Fruit fly (Drosophila melanogaster) whole organism, embryonic: ENCODE data around the gene Pex7.

Source experiments
- Ada2b ChIP-seq: fragments of 200-800 bp; sonication (Bioruptor generic); IDR thresholded peaks from 2 replicates; pipeline ENCODE4 v1.3.6; 2022; ENCODE audit warnings: missing biosample characterization, missing genetic modification characterization
- Antp ChIP-seq: fragments of 200-800 bp; sonication (Bioruptor generic); optimal IDR thresholded peaks from 3 replicates; lab custom pipeline; 2016; ENCODE audit warnings: missing biosample characterization, missing genetic modification characterization
- BtbVII ChIP-seq: fragments of 200-800 bp; sonication (Bioruptor generic); optimal IDR thresholded peaks from 3 replicates; lab custom pipeline; 2017; ENCODE audit warnings: missing biosample characterization, mild to moderate bottlenecking, missing genetic modification characterization
- CG10366 ChIP-seq: fragments of 200-800 bp; sonication (Bioruptor generic); IDR thresholded peaks from 2 replicates; pipeline ENCODE4 v1.3.6; 2022; ENCODE audit warnings: missing biosample characterization, missing genetic modification characterization
- CG10565 ChIP-seq: fragments of 200-800 bp; sonication (Bioruptor generic); optimal IDR thresholded peaks from 3 replicates; lab custom pipeline; 2016; ENCODE audit warnings: missing biosample characterization, mild to moderate bottlenecking, missing genetic modification characterization
- CG10959 ChIP-seq: fragments of 200-800 bp; sonication (Bioruptor generic); IDR thresholded peaks from 2 replicates; pipeline ENCODE4 v1.3.6; 2022; ENCODE audit warnings: missing biosample characterization, missing genetic modification characterization
- CG11504 ChIP-seq: fragments of 200-800 bp; sonication (Bioruptor generic); optimal IDR thresholded peaks from 3 replicates; lab custom pipeline; 2019; ENCODE audit warnings: missing biosample characterization, mild to moderate bottlenecking, missing genetic modification characterization, moderate library complexity
- CG12769 ChIP-seq: fragments of 200-800 bp; sonication (Bioruptor generic); optimal IDR thresholded peaks from 2 replicates; lab custom pipeline; 2019; ENCODE audit warnings: missing biosample characterization, mild to moderate bottlenecking, missing genetic modification characterization, moderate library complexity
- CG14050 ChIP-seq: fragments of 200-800 bp; sonication (Bioruptor generic); IDR thresholded peaks from 3 replicates; pipeline ENCODE4 v1.3.6; 2022; ENCODE audit warnings: missing biosample characterization, missing genetic modification characterization
- CG15011 ChIP-seq: fragments of 200-800 bp; sonication (Bioruptor generic); optimal IDR thresholded peaks from 3 replicates; lab custom pipeline; 2018; ENCODE audit warnings: missing biosample characterization, mild to moderate bottlenecking, missing genetic modification characterization
- CG15269 ChIP-seq: fragments of 200-800 bp; sonication (Bioruptor generic); optimal IDR thresholded peaks from 2 replicates; lab custom pipeline; 2018; ENCODE audit warnings: missing biosample characterization, mild to moderate bottlenecking, missing genetic modification characterization, moderate library complexity
- CG1792 ChIP-seq: fragments of 200-800 bp; sonication (Bioruptor generic); optimal IDR thresholded peaks from 2 replicates; lab custom pipeline; 2016; ENCODE audit warnings: missing biosample characterization, missing genetic modification characterization
- CG2120 ChIP-seq: fragments of 200-800 bp; sonication (Bioruptor generic); optimal IDR thresholded peaks from 3 replicates; lab custom pipeline; 2016; ENCODE audit warnings: missing biosample characterization, missing genetic modification characterization
- CG2129 ChIP-seq: fragments of 200-800 bp; sonication (Bioruptor generic); IDR thresholded peaks from 2 replicates; pipeline ENCODE4 v1.3.6; 2022; ENCODE audit warnings: missing biosample characterization, missing genetic modification characterization; ENCODE audit not compliant: partially characterized antibody
- CG2199 ChIP-seq: fragments of 200-800 bp; sonication (Bioruptor generic); IDR thresholded peaks from 3 replicates; pipeline ENCODE4 v1.3.6; 2022; ENCODE audit warnings: missing biosample characterization, missing genetic modification characterization
- CG2202 ChIP-seq: fragments of 200-800 bp; sonication (Bioruptor generic); optimal IDR thresholded peaks from 2 replicates; lab custom pipeline; 2018; ENCODE audit warnings: missing biosample characterization, mild to moderate bottlenecking, missing genetic modification characterization
- CG4328 ChIP-seq: fragments of 200-800 bp; sonication (Bioruptor generic); optimal IDR thresholded peaks from 3 replicates; lab custom pipeline; 2017; ENCODE audit warnings: missing biosample characterization, missing genetic modification reagents, missing genetic modification characterization
- CG4424 ChIP-seq: fragments of 200-800 bp; sonication (Bioruptor generic); optimal IDR thresholded peaks from 3 replicates; lab custom pipeline; 2016; ENCODE audit warnings: missing biosample characterization, missing genetic modification characterization
- CG6683 ChIP-seq: fragments of 200-800 bp; sonication (Bioruptor generic); optimal IDR thresholded peaks from 2 replicates; lab custom pipeline; 2017; ENCODE audit warnings: missing biosample characterization, mild to moderate bottlenecking, missing genetic modification characterization, missing genetic modification reagents
- CG6765 ChIP-seq: fragments of 200-800 bp; sonication (Bioruptor generic); optimal IDR thresholded peaks from 3 replicates; lab custom pipeline; 2017; ENCODE audit warnings: missing biosample characterization, mild to moderate bottlenecking, missing genetic modification characterization
- CG6791 ChIP-seq: fragments of 200-800 bp; sonication (Bioruptor generic); IDR thresholded peaks from 3 replicates; pipeline ENCODE4 v1.3.6; 2022; ENCODE audit warnings: missing biosample characterization, missing genetic modification characterization; ENCODE audit not compliant: partially characterized antibody
- CG7271 ChIP-seq: fragments of 200-800 bp; sonication (Bioruptor generic); optimal IDR thresholded peaks from 2 replicates; lab custom pipeline; 2018; ENCODE audit warnings: missing biosample characterization, mild to moderate bottlenecking, missing genetic modification characterization, moderate library complexity
- CG7556 ChIP-seq: fragments of 200-800 bp; sonication (Bioruptor generic); optimal IDR thresholded peaks from 2 replicates; lab custom pipeline; 2017; ENCODE audit warnings: missing biosample characterization, mild to moderate bottlenecking, missing genetic modification characterization
- CG8089 ChIP-seq: fragments of 200-800 bp; sonication (Bioruptor generic); optimal IDR thresholded peaks from 3 replicates; lab custom pipeline; 2016; ENCODE audit warnings: missing biosample characterization, missing genetic modification characterization
- CG9437 ChIP-seq: fragments of 200-800 bp; sonication (Bioruptor generic); optimal IDR thresholded peaks from 2 replicates; lab custom pipeline; 2018; ENCODE audit warnings: missing biosample characterization, mild to moderate bottlenecking, missing genetic modification characterization
- Dad ChIP-seq: fragments of 200-800 bp; sonication (Bioruptor generic); optimal IDR thresholded peaks from 3 replicates; lab custom pipeline; 2016; ENCODE audit warnings: missing biosample characterization, missing genetic modification characterization
- Dip2 ChIP-seq: fragments of 200-800 bp; sonication (Bioruptor generic); IDR thresholded peaks from 2 replicates; pipeline ENCODE4 v1.3.6; 2022; ENCODE audit warnings: missing biosample characterization, missing genetic modification characterization
- Dp ChIP-seq: fragments of 200-800 bp; sonication (Bioruptor generic); optimal IDR thresholded peaks from 2 replicates; lab custom pipeline; 2018; ENCODE audit warnings: missing biosample characterization, mild to moderate bottlenecking, missing genetic modification characterization, moderate library complexity
- Fer3 ChIP-seq: fragments of 200-800 bp; sonication (Bioruptor generic); optimal IDR thresholded peaks from 2 replicates; lab custom pipeline; 2018; ENCODE audit warnings: missing biosample characterization, mild to moderate bottlenecking, missing genetic modification characterization, moderate library complexity
- Hr39 ChIP-seq: fragments of >200 bp; optimal IDR thresholded peaks from 2 replicates; lab custom pipeline; 2017
- Kr ChIP-seq: fragments of 200-800 bp; sonication (Bioruptor generic); optimal IDR thresholded peaks from 2 replicates; lab custom pipeline; 2017; ENCODE audit warnings: missing biosample characterization, mild to moderate bottlenecking, missing genetic modification characterization
- Lim3 ChIP-seq: fragments of 200-800 bp; sonication (Bioruptor generic); IDR thresholded peaks from 2 replicates; pipeline ENCODE4 v1.3.6; 2022; ENCODE audit warnings: missing biosample characterization, missing genetic modification characterization
- Lpt ChIP-seq: fragments of >200 bp; optimal IDR thresholded peaks from 2 replicates; lab custom pipeline; 2018; ENCODE audit warnings: missing biosample characterization, missing genetic modification characterization
- Max ChIP-seq: fragments of 200-800 bp; sonication (Bioruptor generic); optimal IDR thresholded peaks from 2 replicates; lab custom pipeline; 2016; ENCODE audit warnings: missing biosample characterization, mild to moderate bottlenecking, missing genetic modification characterization
- Taf1 ChIP-seq: fragments of 200-800 bp; sonication (Bioruptor generic); IDR thresholded peaks from 2 replicates; pipeline ENCODE4 v1.3.6; 2022; ENCODE audit warnings: missing biosample characterization, missing genetic modification characterization
- dm ChIP-seq: fragments of 200-800 bp; sonication (Bioruptor generic); optimal IDR thresholded peaks from 3 replicates; lab custom pipeline; 2016; ENCODE audit warnings: missing biosample characterization, missing genetic modification characterization
- exex ChIP-seq: fragments of 200-800 bp; sonication (Bioruptor generic); optimal IDR thresholded peaks from 4 replicates; lab custom pipeline; 2018; ENCODE audit warnings: missing biosample characterization, mild to moderate bottlenecking, missing genetic modification characterization, moderate library complexity
- gcm ChIP-seq: fragments of 200-800 bp; sonication (Bioruptor generic); optimal IDR thresholded peaks from 2 replicates; lab custom pipeline; 2019; ENCODE audit warnings: missing biosample characterization, mild to moderate bottlenecking, missing genetic modification characterization, moderate library complexity
- gro ChIP-seq: fragments of 200-800 bp; sonication (Bioruptor generic); optimal IDR thresholded peaks from 2 replicates; lab custom pipeline; 2016; ENCODE audit warnings: missing biosample characterization, missing genetic modification characterization
- jumu ChIP-seq: fragments of 200-800 bp; sonication (Bioruptor generic); optimal IDR thresholded peaks from 3 replicates; lab custom pipeline; 2016; ENCODE audit warnings: missing biosample characterization, missing genetic modification characterization
- nerfin-1 ChIP-seq: fragments of 200-800 bp; sonication (Bioruptor generic); optimal IDR thresholded peaks from 3 replicates; lab custom pipeline; 2019; ENCODE audit warnings: missing biosample characterization, mild to moderate bottlenecking, missing genetic modification characterization, moderate library complexity
- odd ChIP-seq: fragments of 200-800 bp; sonication (Bioruptor generic); optimal IDR thresholded peaks from 2 replicates; lab custom pipeline; 2017; ENCODE audit warnings: missing biosample characterization, mild to moderate bottlenecking, missing genetic modification characterization
- onecut ChIP-seq: fragments of 200-800 bp; sonication (Bioruptor generic); IDR thresholded peaks from 2 replicates; pipeline ENCODE4 v1.3.6; 2022; ENCODE audit warnings: missing biosample characterization, missing genetic modification characterization
- p53 ChIP-seq: fragments of 200-800 bp; sonication (Bioruptor generic); optimal IDR thresholded peaks from 2 replicates; lab custom pipeline; 2016; ENCODE audit warnings: missing biosample characterization, missing genetic modification characterization
- psq ChIP-seq: fragments of 200-800 bp; sonication (Bioruptor generic); optimal IDR thresholded peaks from 2 replicates; lab custom pipeline; 2017; ENCODE audit warnings: missing biosample characterization, missing genetic modification characterization
- pzg ChIP-seq: fragments of 200-800 bp; sonication (Bioruptor generic); optimal IDR thresholded peaks from 3 replicates; lab custom pipeline; 2018; ENCODE audit warnings: missing biosample characterization, mild to moderate bottlenecking, missing genetic modification characterization, moderate library complexity
- sc ChIP-seq, 3 experiments: fragments of >200 bp in 2 of 3; fragments of 200-800 bp in 1 of 3; sonication (Bioruptor generic) in 1 of 3; optimal IDR thresholded peaks; 2 replicates in 2 of 3; 3 replicates in 1 of 3; lab custom pipeline; 2017; ENCODE audit warnings: mild to moderate bottlenecking in 1 of 3, missing biosample characterization in 1 of 3, missing genetic modification characterization in 1 of 3, missing genetic modification reagents in 1 of 3
- schlank ChIP-seq: fragments of 200-800 bp; sonication (Bioruptor generic); optimal IDR thresholded peaks from 2 replicates; lab custom pipeline; 2018; ENCODE audit warnings: missing biosample characterization, mild to moderate bottlenecking, missing genetic modification characterization
- scrt ChIP-seq: fragments of 200-800 bp; sonication (Bioruptor generic); optimal IDR thresholded peaks from 2 replicates; lab custom pipeline; 2018; ENCODE audit warnings: missing biosample characterization, mild to moderate bottlenecking, missing genetic modification characterization, moderate library complexity
- sd ChIP-seq: fragments of 200-800 bp; sonication (Bioruptor generic); optimal IDR thresholded peaks from 3 replicates; lab custom pipeline; 2018; ENCODE audit warnings: missing biosample characterization, mild to moderate bottlenecking, missing genetic modification characterization, moderate library complexity
- slp2 ChIP-seq: fragments of 200-800 bp; sonication (Bioruptor generic); optimal IDR thresholded peaks from 2 replicates; lab custom pipeline; 2016; ENCODE audit warnings: missing biosample characterization, missing genetic modification characterization
- trh ChIP-seq: fragments of 200-800 bp; sonication (Bioruptor generic); optimal IDR thresholded peaks from 2 replicates; lab custom pipeline; 2016; ENCODE audit warnings: missing biosample characterization, missing genetic modification characterization

The Pex7 gene

dm6 chr3L:8683773-8684172 is 36.8 kb downstream of the Pex7 start (continued):
- TF ChIP-seq psq, result no peak
- TF ChIP-seq CG14050 (GFP tag; lab: Robert Waterston, UW), result no peak
- TF ChIP-seq CG8089 (GFP tag; lab: Kevin White, UChicago), result no peak
- TF ChIP-seq exex (tag; lab: Kevin White, UChicago), result no peak
- no peak for TF ChIP-seq CG1792 (GFP tag; lab: Kevin White, UChicago)
- TF ChIP-seq gcm (GFP tag; lab: Kevin White, UChicago), result no peak
- TF ChIP-seq dm (GFP tag; lab: Kevin White, UChicago), result no peak
- TF ChIP-seq Hr39 (lab: Kevin White, UChicago), result no peak
- TF ChIP-seq BtbVII (GFP tag; lab: Kevin White, UChicago), result no peak
- no peak for TF ChIP-seq onecut (GFP tag; lab: Robert Waterston, UW)
- TF ChIP-seq CG2120 (GFP tag; lab: Kevin White, UChicago), result no peak
- TF ChIP-seq CG2199 (GFP tag; lab: Robert Waterston, UW), result no peak
- TF ChIP-seq Dip2, result no peak
- peak; percentile 60 for TF ChIP-seq CG12769 (tag; lab: Kevin White, UChicago)
- no peak for TF ChIP-seq CG7271 (tag; lab: Kevin White, UChicago)
- no peak for TF ChIP-seq Kr (GFP tag; lab: Kevin White, UChicago)
- TF ChIP-seq CG10366 (GFP tag; lab: Robert Waterston, UW), result no peak; the same call in 1 of the 2 replicates
- no peak for TF ChIP-seq CG15011 (GFP tag; lab: Kevin White, UChicago)
- peak; percentile 34 for TF ChIP-seq scrt
- peak; percentile 8 for TF ChIP-seq odd (GFP tag; lab: Kevin White, UChicago)
- TF ChIP-seq p53, result no peak
- no peak for TF ChIP-seq Ada2b
- TF ChIP-seq CG9437 (GFP tag; lab: Kevin White, UChicago), result no peak
- no peak for TF ChIP-seq Antp (GFP tag; lab: Kevin White, UChicago)
- peak; percentile 8 for TF ChIP-seq Fer3
- TF ChIP-seq jumu, result peak; percentile 13
- no peak for TF ChIP-seq trh (GFP tag; lab: Kevin White, UChicago)
- TF ChIP-seq CG2202 (tag; lab: Kevin White, UChicago), result no peak
- no peak for TF ChIP-seq CG6791 (GFP tag; lab: Robert Waterston, UW)
- no peak for TF ChIP-seq Taf1 (GFP tag; lab: Robert Waterston, UW)
- no peak for TF ChIP-seq Lpt
- TF ChIP-seq nerfin-1 (tag; lab: Kevin White, UChicago), result no peak
- no peak for TF ChIP-seq Dp
- no peak for TF ChIP-seq slp2 (GFP tag; lab: Kevin White, UChicago)
- TF ChIP-seq CG4424 (GFP tag; lab: Kevin White, UChicago), result no peak
- TF ChIP-seq CG2129 (GFP tag; lab: Robert Waterston, UW), result no peak
- no peak for TF ChIP-seq CG10959
- TF ChIP-seq Max (GFP tag; lab: Kevin White, UChicago), result no peak
- TF ChIP-seq Lim3 (GFP tag; lab: Robert Waterston, UW), result no peak
- TF ChIP-seq pzg (GFP tag; lab: Kevin White, UChicago), result no peak
- no peak for TF ChIP-seq gro (GFP tag; lab: Kevin White, UChicago)
- no peak for TF ChIP-seq CG7556 (GFP tag; lab: Kevin White, UChicago)
- no peak for TF ChIP-seq CG11504 (tag; lab: Kevin White, UChicago)
- TF ChIP-seq CG15269 (tag; lab: Kevin White, UChicago), result no peak
- TF ChIP-seq schlank (tag; lab: Kevin White, UChicago), result no peak
- no peak for TF ChIP-seq CG6683
- TF ChIP-seq sc (optimal IDR thresholded peaks at IDR 0.05; lab: Kevin White, UChicago), result no peak
- TF ChIP-seq sc (GFP tag; optimal IDR thresholded peaks at IDR 0.05; lab: Kevin White, UChicago), result no peak
- peak; percentile 51 for TF ChIP-seq CG6765 (GFP tag; lab: Kevin White, UChicago)
- TF ChIP-seq CG10565 (GFP tag; lab: Kevin White, UChicago), result no peak
- TF ChIP-seq sd, result no peak
- no peak for TF ChIP-seq Dad (GFP tag; lab: Kevin White, UChicago)
- TF ChIP-seq CG4328, result peak; percentile 56
